Fruit fly (Drosophila melanogaster) whole organism, embryonic: ENCODE measurements around the gene CG43999.
A peak's percentile ranks its signal among the peaks of the same experiment; 100 is the strongest.

Experiments
- Ada2b ChIP-seq: fragments of 200-800 bp; sonication (Bioruptor generic); IDR thresholded peaks from 2 replicates; pipeline ENCODE4 v1.3.6; 2022; ENCODE audit warnings: missing biosample characterization, missing genetic modification characterization
- Atf3 ChIP-seq: fragments of 200-800 bp; sonication (Bioruptor generic); optimal IDR thresholded peaks from 3 replicates; lab custom pipeline; 2016; ENCODE audit warnings: missing biosample characterization, missing genetic modification characterization
- Awh ChIP-seq: fragments of 200-800 bp; sonication (Bioruptor generic); IDR thresholded peaks from 2 replicates; pipeline ENCODE4, ENCODE4 v1.3.6; 2022; ENCODE audit warnings: missing biosample characterization, missing genetic modification characterization
- B-H1 ChIP-seq: fragments of 200-800 bp; sonication (Bioruptor generic); IDR thresholded peaks from 3 replicates; pipeline ENCODE4 v1.3.6; 2022; ENCODE audit warnings: missing biosample characterization, missing genetic modification characterization
- Bdp1 ChIP-seq: fragments of 200-800 bp; sonication (Bioruptor generic); optimal IDR thresholded peaks from 3 replicates; lab custom pipeline; 2016; ENCODE audit warnings: missing biosample characterization, missing genetic modification characterization
- CG10209 ChIP-seq: fragments of 200-800 bp; sonication (Bioruptor generic); optimal IDR thresholded peaks from 3 replicates; lab custom pipeline; 2017; ENCODE audit warnings: missing biosample characterization, mild to moderate bottlenecking, missing genetic modification characterization, missing genetic modification reagents
- CG10462 ChIP-seq: fragments of 200-800 bp; sonication (Bioruptor generic); optimal IDR thresholded peaks from 2 replicates; lab custom pipeline; 2016; ENCODE audit warnings: missing biosample characterization, missing genetic modification characterization
- CG11085 ChIP-seq: fragments of 200-800 bp; sonication (Bioruptor generic); IDR thresholded peaks from 2 replicates; pipeline ENCODE4 v1.3.6; 2022; ENCODE audit warnings: missing biosample characterization, missing genetic modification characterization
- CG12104 ChIP-seq: fragments of 200-800 bp; sonication (Bioruptor generic); optimal IDR thresholded peaks from 3 replicates; lab custom pipeline; 2016; ENCODE audit warnings: missing biosample characterization, missing genetic modification characterization
- CG13123 ChIP-seq: fragments of 200-800 bp; sonication (Bioruptor generic); optimal IDR thresholded peaks from 2 replicates; lab custom pipeline; 2016; ENCODE audit warnings: missing biosample characterization, missing genetic modification characterization
- CG15696 ChIP-seq: fragments of 200-800 bp; sonication (Bioruptor generic); optimal IDR thresholded peaks from 2 replicates; lab custom pipeline; 2019; ENCODE audit warnings: missing biosample characterization, mild to moderate bottlenecking, missing genetic modification characterization, moderate library complexity
- CG16863 ChIP-seq: fragments of 200-800 bp; sonication (Bioruptor generic); optimal IDR thresholded peaks from 3 replicates; lab custom pipeline; 2016; ENCODE audit warnings: missing biosample characterization, missing genetic modification characterization
- CG18599 ChIP-seq: fragments of 200-800 bp; sonication (Bioruptor generic); optimal IDR thresholded peaks from 3 replicates; lab custom pipeline; 2017; ENCODE audit warnings: missing biosample characterization, missing genetic modification characterization, mild to moderate bottlenecking, moderate library complexity, missing genetic modification reagents
- CG18619 ChIP-seq: fragments of 200-800 bp; sonication (Bioruptor generic); optimal IDR thresholded peaks from 3 replicates; lab custom pipeline; 2017; ENCODE audit warnings: missing biosample characterization, mild to moderate bottlenecking, missing genetic modification characterization
- CG32767 ChIP-seq: fragments of 200-800 bp; sonication (Bioruptor generic); IDR thresholded peaks from 2 replicates; pipeline ENCODE4 v1.3.6; 2022; ENCODE audit warnings: missing biosample characterization, missing genetic modification characterization
- CG3407 ChIP-seq: fragments of 200-800 bp; sonication (Bioruptor generic); optimal IDR thresholded peaks from 2 replicates; lab custom pipeline; 2018; ENCODE audit warnings: missing biosample characterization, mild to moderate bottlenecking, missing genetic modification characterization
- CG42726 ChIP-seq: fragments of 200-800 bp; sonication (Bioruptor generic); IDR thresholded peaks from 2 replicates; pipeline ENCODE4 v1.3.6; 2022; ENCODE audit warnings: missing biosample characterization, missing genetic modification characterization; ENCODE audit not compliant: partially characterized antibody
- CG6254 ChIP-seq: fragments of 200-800 bp; sonication (Bioruptor generic); optimal IDR thresholded peaks from 3 replicates; lab custom pipeline; 2017; ENCODE audit warnings: mild to moderate bottlenecking, missing biosample characterization, missing genetic modification reagents, missing genetic modification characterization
- CG6791 ChIP-seq: fragments of 200-800 bp; sonication (Bioruptor generic); IDR thresholded peaks from 3 replicates; pipeline ENCODE4 v1.3.6; 2022; ENCODE audit warnings: missing biosample characterization, missing genetic modification characterization; ENCODE audit not compliant: partially characterized antibody
- CG7963 ChIP-seq: fragments of 200-800 bp; sonication (Bioruptor generic); IDR thresholded peaks from 3 replicates; pipeline ENCODE4 v1.3.6; 2022; ENCODE audit warnings: missing biosample characterization, missing genetic modification characterization; ENCODE audit not compliant: partially characterized antibody
- CG9727 ChIP-seq: fragments of 200-800 bp; sonication (Bioruptor generic); optimal IDR thresholded peaks from 3 replicates; lab custom pipeline; 2017; ENCODE audit warnings: missing biosample characterization, mild to moderate bottlenecking, missing genetic modification characterization
- Dfd ChIP-seq, 2 experiments: fragments of >200 bp; optimal IDR thresholded peaks; 2 replicates each; lab custom pipeline; 2017; ENCODE audit warnings: missing biosample characterization in 2 of 2, missing genetic modification characterization in 2 of 2
- Doc2 ChIP-seq: fragments of 200-800 bp; sonication (Bioruptor generic); IDR thresholded peaks from 2 replicates; pipeline ENCODE4 v1.3.6; 2022; ENCODE audit warnings: missing biosample characterization, missing genetic modification characterization
- Dp ChIP-seq: fragments of 200-800 bp; sonication (Bioruptor generic); optimal IDR thresholded peaks from 2 replicates; lab custom pipeline; 2018; ENCODE audit warnings: missing biosample characterization, mild to moderate bottlenecking, missing genetic modification characterization, moderate library complexity
- Hey ChIP-seq: fragments of 200-800 bp; sonication (Bioruptor generic); optimal IDR thresholded peaks from 3 replicates; lab custom pipeline; 2018; ENCODE audit warnings: missing biosample characterization, mild to moderate bottlenecking, missing genetic modification characterization
- Hr78 ChIP-seq, 2 experiments: fragments of 200-800 bp in 1 of 2; fragments of >200 bp in 1 of 2; sonication (Bioruptor generic) in 1 of 2; optimal IDR thresholded peaks; 2 replicates each; lab custom pipeline; 2017 to 2019; ENCODE audit warnings: missing biosample characterization in 2 of 2, missing genetic modification characterization in 2 of 2, mild to moderate bottlenecking in 1 of 2, moderate library complexity in 1 of 2
- Mes4 ChIP-seq: fragments of 200-800 bp; sonication (Bioruptor generic); optimal IDR thresholded peaks from 2 replicates; lab custom pipeline; 2016; ENCODE audit warnings: missing biosample characterization, missing genetic modification characterization
- NC2α ChIP-seq: fragments of 200-800 bp; sonication (Bioruptor generic); optimal IDR thresholded peaks from 2 replicates; lab custom pipeline; 2016; ENCODE audit warnings: missing biosample characterization, missing genetic modification characterization
- Rfx ChIP-seq: fragments of 200-800 bp; sonication (Bioruptor generic); IDR thresholded peaks from 2 replicates; pipeline ENCODE4 v1.3.6; 2022; ENCODE audit warnings: missing biosample characterization, missing genetic modification characterization
- Tbp ChIP-seq: fragments of >200 bp; optimal IDR thresholded peaks from 2 replicates; lab custom pipeline; 2018; ENCODE audit warnings: missing biosample characterization, missing genetic modification characterization
- ac ChIP-seq: fragments of 200-800 bp; sonication (Bioruptor generic); optimal IDR thresholded peaks from 3 replicates; lab custom pipeline; 2017; ENCODE audit warnings: missing biosample characterization, mild to moderate bottlenecking, missing genetic modification characterization
- aop ChIP-seq: fragments of 200-800 bp; sonication (Bioruptor generic); IDR thresholded peaks from 2 replicates; pipeline ENCODE4 v1.3.6; 2022; ENCODE audit warnings: missing biosample characterization, missing genetic modification characterization
- ap ChIP-seq: fragments of 200-800 bp; sonication (Bioruptor generic); IDR thresholded peaks from 2 replicates; pipeline ENCODE4 v1.3.6; 2022; ENCODE audit warnings: missing biosample characterization, missing genetic modification characterization
- cato ChIP-seq: fragments of 200-800 bp; sonication (Bioruptor generic); optimal IDR thresholded peaks from 2 replicates; lab custom pipeline; 2016; ENCODE audit warnings: missing biosample characterization, missing genetic modification characterization, borderline replicate concordance
- chm ChIP-seq: fragments of 200-800 bp; sonication (Bioruptor generic); IDR thresholded peaks from 2 replicates; pipeline ENCODE4 v1.3.6; 2022; ENCODE audit warnings: missing biosample characterization, missing genetic modification characterization
- da ChIP-seq: fragments of 200-800 bp; sonication (Bioruptor generic); optimal IDR thresholded peaks from 2 replicates; lab custom pipeline; 2016; ENCODE audit warnings: missing biosample characterization, missing genetic modification characterization
- dm ChIP-seq: fragments of 200-800 bp; sonication (Bioruptor generic); optimal IDR thresholded peaks from 3 replicates; lab custom pipeline; 2016; ENCODE audit warnings: missing biosample characterization, missing genetic modification characterization
- ewg ChIP-seq: fragments of 200-800 bp; sonication (Bioruptor generic); optimal IDR thresholded peaks from 3 replicates; lab custom pipeline; 2017; ENCODE audit warnings: mild to moderate bottlenecking, missing biosample characterization, missing genetic modification reagents, missing genetic modification characterization
- fu2 ChIP-seq: fragments of 200-800 bp; sonication (Bioruptor generic); optimal IDR thresholded peaks from 2 replicates; lab custom pipeline; 2016; ENCODE audit warnings: missing biosample characterization, missing genetic modification characterization
- insv ChIP-seq, 2 experiments: fragments of 200-800 bp; sonication (Bioruptor generic); optimal IDR thresholded peaks; 3 replicates each; lab custom pipeline; 2016 to 2018; ENCODE audit warnings: missing biosample characterization in 2 of 2, missing genetic modification characterization in 2 of 2
- kay ChIP-seq: fragments of 200-800 bp; sonication (Bioruptor generic); optimal IDR thresholded peaks from 2 replicates; lab custom pipeline; 2016; ENCODE audit warnings: missing biosample characterization, missing genetic modification characterization
- luna ChIP-seq: fragments of 200-800 bp; sonication (Bioruptor generic); optimal IDR thresholded peaks from 2 replicates; lab custom pipeline; 2016; ENCODE audit warnings: missing biosample characterization, missing genetic modification characterization
- p53 ChIP-seq: fragments of 200-800 bp; sonication (Bioruptor generic); optimal IDR thresholded peaks from 2 replicates; lab custom pipeline; 2016; ENCODE audit warnings: missing biosample characterization, missing genetic modification characterization
- pzg ChIP-seq: fragments of 200-800 bp; sonication (Bioruptor generic); optimal IDR thresholded peaks from 3 replicates; lab custom pipeline; 2018; ENCODE audit warnings: missing biosample characterization, mild to moderate bottlenecking, missing genetic modification characterization, moderate library complexity
- scrt ChIP-seq: fragments of 200-800 bp; sonication (Bioruptor generic); optimal IDR thresholded peaks from 2 replicates; lab custom pipeline; 2018; ENCODE audit warnings: missing biosample characterization, mild to moderate bottlenecking, missing genetic modification characterization, moderate library complexity
- tna ChIP-seq: fragments of 200-800 bp; sonication (Bioruptor generic); IDR thresholded peaks from 2 replicates; pipeline ENCODE4 v1.3.6; 2022; ENCODE audit warnings: missing biosample characterization, missing genetic modification characterization; ENCODE audit not compliant: partially characterized antibody
- trem ChIP-seq: fragments of 200-800 bp; optimal IDR thresholded peaks from 3 replicates; lab custom pipeline; 2019; ENCODE audit warnings: missing biosample characterization, mild to moderate bottlenecking, missing genetic modification characterization, moderate library complexity
- twi ChIP-seq: fragments of 200-800 bp; optimal IDR thresholded peaks from 2 replicates; lab custom pipeline; 2019; ENCODE audit warnings: missing biosample characterization, mild to moderate bottlenecking, missing genetic modification characterization, moderate library complexity
- wor ChIP-seq: fragments of 200-800 bp; sonication (Bioruptor generic); IDR thresholded peaks from 2 replicates; pipeline ENCODE4 v1.3.6; 2022; ENCODE audit warnings: missing biosample characterization, missing genetic modification characterization

The CG43999 gene

dm6 chr3R:23958091-23958838 lies 29.5 kb upstream of the CG43999 start, which contains the start of the genes GluProRS and AP-1sigma (continued):
- peak; percentile 62 for TF ChIP-seq Mes4
- TF ChIP-seq CG15696 (tag; lab: Kevin White, UChicago), result peak; percentile 90
- peak; percentile 81 for TF ChIP-seq CG7963
- peak; percentile 89; the same call in 1 of the 2 replicates for TF ChIP-seq CG32767 (GFP tag; lab: Robert Waterston, UW)
- peak; percentile 75 for TF ChIP-seq CG10462
- peak in 1 of 2 experiments; percentile 30 for TF ChIP-seq insv (GFP tag; optimal IDR thresholded peaks at IDR 0.05; lab: Kevin White, UChicago)
- peak; percentile 83 for TF ChIP-seq CG3407
- TF ChIP-seq ap (GFP tag; lab: Robert Waterston, UW), result peak; percentile 94
- TF ChIP-seq trem (tag; lab: Kevin White, UChicago), result peak; percentile 86
- peak; percentile 72 for TF ChIP-seq Bdp1
- TF ChIP-seq CG10209, result peak; percentile 84
- TF ChIP-seq ac (GFP tag; lab: Kevin White, UChicago), result peak; percentile 38
- peak; percentile 87 for TF ChIP-seq CG13123 (GFP tag; lab: Kevin White, UChicago)
- TF ChIP-seq wor (GFP tag; lab: Robert Waterston, UW), result peak; percentile 93
- peak; percentile 97 for TF ChIP-seq Rfx
- peak; percentile 66 for TF ChIP-seq CG6254
- TF ChIP-seq Atf3 (GFP tag; lab: Kevin White, UChicago), result peak; percentile 78
- no peak for TF ChIP-seq Tbp (GFP tag; lab: Kevin White, UChicago)
- TF ChIP-seq Hr78 (GFP tag; optimal IDR thresholded peaks at IDR 0.05; lab: Kevin White, UChicago), result peak in 1 of 2 experiments; percentile 39
- peak; percentile 75 for TF ChIP-seq aop
- TF ChIP-seq B-H1, result peak; percentile 90
- TF ChIP-seq CG9727, result peak; percentile 93
- TF ChIP-seq Hey (tag; lab: Kevin White, UChicago), result peak; percentile 42
- peak; percentile 30 for TF ChIP-seq NC2α (GFP tag; lab: Kevin White, UChicago)
- peak; percentile 90 for TF ChIP-seq CG6791
- TF ChIP-seq pzg (GFP tag; lab: Kevin White, UChicago), result peak; percentile 78
- TF ChIP-seq fu2 (GFP tag; lab: Kevin White, UChicago), result peak; percentile 57
- peak; percentile 87 for TF ChIP-seq CG12104 (GFP tag; lab: Kevin White, UChicago)
- TF ChIP-seq CG18599 (GFP tag; lab: Kevin White, UChicago), result peak; percentile 89
- TF ChIP-seq Dp (GFP tag; lab: Kevin White, UChicago), result peak; percentile 14
- TF ChIP-seq chm (GFP tag; lab: Robert Waterston, UW), result peak; percentile 93
- peak; percentile 77 for TF ChIP-seq scrt (GFP tag; lab: Kevin White, UChicago)
- peak; percentile 82 for TF ChIP-seq CG16863 (GFP tag; lab: Kevin White, UChicago)
- peak; percentile 93 for TF ChIP-seq Awh (GFP tag; lab: Robert Waterston, UW)
- TF ChIP-seq Dfd (GFP tag; optimal IDR thresholded peaks at IDR 0.05; lab: Kevin White, UChicago), result no peak
- TF ChIP-seq CG42726, result peak; percentile 91
- TF ChIP-seq CG11085, result peak; percentile 95
- peak; percentile 86 for TF ChIP-seq Doc2 (GFP tag; lab: Robert Waterston, UW)
- peak; percentile 38 for TF ChIP-seq luna
- peak; percentile 89 for TF ChIP-seq kay (GFP tag; lab: Kevin White, UChicago)
- peak; percentile 83 for TF ChIP-seq twi (tag; lab: Kevin White, UChicago)
- TF ChIP-seq CG18619 (GFP tag; lab: Kevin White, UChicago), result peak; percentile 83
- peak; percentile 95 for TF ChIP-seq Ada2b (GFP tag; lab: Robert Waterston, UW)
- TF ChIP-seq p53, result peak; percentile 58
- peak; percentile 79 for TF ChIP-seq dm (GFP tag; lab: Kevin White, UChicago)
- TF ChIP-seq tna (GFP tag; lab: Robert Waterston, UW), result peak; percentile 76; the same call in 1 of the 2 replicates
- TF ChIP-seq da (GFP tag; lab: Kevin White, UChicago), result peak; percentile 67
- TF ChIP-seq cato (GFP tag; lab: Kevin White, UChicago), result peak; percentile 88
- TF ChIP-seq ewg (GFP tag; lab: Kevin White, UChicago), result peak; percentile 79
